Fruit fly (Drosophila melanogaster) whole organism: ENCODE results near the gene CG17298.

Experiments used
- CG8478 ChIP-seq: fragments of >200 bp; optimal IDR thresholded peaks from 2 replicates; lab custom pipeline; 2018; ENCODE audit warnings: inconsistent platforms
- Dll ChIP-seq: fragments of >200 bp; optimal IDR thresholded peaks from 2 replicates; lab custom pipeline; 2017
- EcR ChIP-seq, 2 experiments: fragments of >200 bp; optimal IDR thresholded peaks; 2 replicates each; lab custom pipeline; 2017; ENCODE audit warnings: missing biosample characterization in 2 of 2, missing genetic modification characterization in 2 of 2, missing genetic modification reagents in 2 of 2
- pan ChIP-seq: fragments of >200 bp; optimal IDR thresholded peaks from 2 replicates; lab custom pipeline; 2017
- psq ChIP-seq: fragments of >200 bp; optimal IDR thresholded peaks from 2 replicates; lab custom pipeline; 2017
- usp ChIP-seq: fragments of >200 bp; optimal IDR thresholded peaks from 2 replicates; lab custom pipeline; 2017; ENCODE audit warnings: missing biosample characterization, missing genetic modification characterization, mixed read lengths

CG17298 gene

DNA sequence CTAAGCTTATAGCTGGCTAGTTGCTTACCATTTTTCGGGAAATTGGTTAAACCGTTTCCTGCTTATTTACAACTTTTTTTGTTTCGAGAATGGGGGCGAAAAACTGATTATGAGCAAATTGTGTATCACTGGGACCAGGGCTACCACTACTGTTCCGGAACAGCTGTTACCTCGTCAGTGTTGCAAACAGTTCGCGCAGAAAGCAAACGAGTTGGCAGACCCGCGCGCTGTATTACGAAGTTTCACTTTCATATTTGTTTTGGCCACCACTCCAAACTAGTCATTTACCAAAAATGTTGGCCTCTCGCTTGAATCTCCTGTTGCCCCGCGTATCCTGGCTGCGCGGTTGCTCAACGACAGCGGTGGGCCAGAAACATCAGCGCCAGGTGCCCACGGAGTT is 13.1 kb upstream of the CG17298 start, which contains the start of the genes AP-2sigma and Idi:
AP-2sigma (minus strand) TSS at position 153 of the 400 bp plus-strand sequence.
Idi (plus strand) TSS at position 204 of the 400 bp plus-strand sequence.
- TF ChIP-seq EcR (GFP tag; optimal IDR thresholded peaks at IDR 0.05; lab: Kevin White, UChicago) = no peak

DNA sequence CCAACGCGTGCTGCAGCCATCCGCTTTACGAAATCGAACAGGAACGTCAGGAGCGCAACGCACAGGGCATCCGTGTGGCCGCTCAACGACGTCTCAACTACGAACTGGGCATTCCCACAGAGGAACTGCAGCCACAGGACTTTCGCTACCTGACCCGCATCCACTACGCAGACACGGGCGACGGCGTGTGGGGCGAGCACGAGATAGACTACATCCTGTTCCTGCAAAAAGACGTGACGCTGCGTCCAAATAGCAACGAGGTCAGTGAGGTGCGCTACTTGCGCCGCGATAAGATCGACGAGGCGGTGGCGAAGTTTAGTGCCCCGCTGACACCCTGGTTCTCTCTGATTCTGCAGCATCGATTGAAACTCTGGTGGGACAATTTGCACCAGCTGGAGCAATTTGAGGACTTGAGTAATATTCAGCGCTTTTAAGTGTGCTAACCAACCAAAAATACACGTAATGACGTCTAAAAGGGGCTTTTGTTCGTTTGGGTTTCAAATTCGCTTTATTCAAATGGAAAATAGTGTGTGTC is 12.3 kb upstream of the CG17298 start:
- TF ChIP-seq EcR (GFP tag; optimal IDR thresholded peaks at IDR 0.05; lab: Kevin White, UChicago) (no peak), psq (lab: Kevin White, UChicago) (no peak), Dll (lab: Kevin White, UChicago) (no peak), pan (lab: Kevin White, UChicago) (no peak)

DNA sequence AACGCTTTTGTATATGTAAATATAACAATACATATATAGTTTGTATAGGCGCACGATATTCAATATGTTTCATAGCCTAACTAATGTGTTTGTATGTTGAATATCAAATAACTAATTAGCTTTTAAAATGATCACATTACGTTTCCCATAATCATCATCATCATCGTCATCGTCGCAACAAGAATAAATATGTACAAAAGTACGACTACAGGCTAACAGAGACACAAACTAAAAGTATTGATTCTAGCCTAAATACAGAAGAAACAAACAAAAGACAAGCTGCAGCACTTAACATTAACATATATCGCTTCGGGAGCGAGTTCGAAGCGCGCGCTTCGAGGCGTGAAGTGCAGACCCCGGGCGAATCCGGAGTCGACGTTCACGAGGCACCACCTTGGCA is 11.8 kb upstream of the CG17298 start:
- TF ChIP-seq psq (lab: Kevin White, UChicago) = no peak
- no peak for TF ChIP-seq CG8478 (lab: Kevin White, UChicago)
- TF ChIP-seq usp (GFP tag; lab: Kevin White, UChicago) = no peak
- no peak for TF ChIP-seq Dll (lab: Kevin White, UChicago)
- TF ChIP-seq pan (lab: Kevin White, UChicago) = no peak
- no peak for TF ChIP-seq EcR (GFP tag; optimal IDR thresholded peaks at IDR 0.05; lab: Kevin White, UChicago)

DNA sequence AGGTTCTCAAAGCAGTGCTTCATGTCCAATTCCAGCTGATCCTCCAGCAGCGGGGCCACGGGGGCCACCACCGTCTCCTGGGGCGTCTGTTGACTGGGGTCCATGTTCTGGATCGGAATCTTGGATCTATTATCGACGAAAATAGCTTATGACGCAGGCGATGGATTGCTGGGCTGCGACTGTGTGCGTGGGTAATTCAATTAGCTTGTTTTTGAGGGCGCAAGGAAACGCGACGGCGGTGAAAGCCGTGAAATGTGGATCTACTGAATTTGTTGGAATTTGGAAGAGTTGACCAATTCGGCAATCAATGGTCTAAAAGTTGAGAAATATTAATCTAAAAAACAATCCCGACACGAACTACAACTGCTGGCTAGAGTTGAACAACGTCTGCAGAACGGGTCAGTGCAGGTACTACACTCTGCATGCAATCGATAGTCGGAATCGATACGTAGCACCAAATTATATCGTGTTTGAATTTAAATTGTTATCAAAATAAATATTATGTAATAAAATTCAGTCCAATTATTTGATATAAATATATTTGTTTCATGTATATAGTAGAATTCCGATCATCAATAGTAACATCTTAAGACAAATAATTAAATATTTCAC is 9.5 kb upstream of the CG17298 start, which contains the start of gene CG3308:
CG3308 (minus strand) TSS at position 391 of the 612 bp plus-strand sequence.
- TF ChIP-seq psq (lab: Kevin White, UChicago) (no peak), EcR (GFP tag; optimal IDR thresholded peaks at IDR 0.05; lab: Kevin White, UChicago) (no peak), usp (GFP tag; lab: Kevin White, UChicago) (no peak)

DNA sequence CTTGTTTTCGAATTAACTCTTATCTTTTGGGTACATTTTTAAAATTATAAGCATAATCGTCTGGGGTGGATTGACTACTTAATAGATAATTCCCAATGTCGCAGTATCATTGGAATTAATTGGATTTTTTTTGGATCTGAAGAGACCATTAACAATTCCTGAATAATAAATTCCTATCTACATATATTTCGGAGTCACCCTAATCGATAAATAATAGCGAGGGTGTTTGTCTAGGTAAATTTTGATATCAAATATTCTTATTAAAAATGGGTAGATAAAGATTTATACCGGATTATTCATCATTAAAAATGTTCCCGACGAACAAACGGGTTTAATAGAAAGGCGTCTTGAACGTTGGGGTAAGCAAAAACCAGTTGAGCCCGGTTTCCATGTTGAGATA is 8.1 kb upstream of the CG17298 start:
- TF ChIP-seq Dll (lab: Kevin White, UChicago) (no peak), usp (GFP tag; lab: Kevin White, UChicago) (no peak), EcR (GFP tag; optimal IDR thresholded peaks at IDR 0.05; lab: Kevin White, UChicago) (no peak), psq (lab: Kevin White, UChicago) (no peak), CG8478 (lab: Kevin White, UChicago) (no peak), pan (lab: Kevin White, UChicago) (no peak)

DNA sequence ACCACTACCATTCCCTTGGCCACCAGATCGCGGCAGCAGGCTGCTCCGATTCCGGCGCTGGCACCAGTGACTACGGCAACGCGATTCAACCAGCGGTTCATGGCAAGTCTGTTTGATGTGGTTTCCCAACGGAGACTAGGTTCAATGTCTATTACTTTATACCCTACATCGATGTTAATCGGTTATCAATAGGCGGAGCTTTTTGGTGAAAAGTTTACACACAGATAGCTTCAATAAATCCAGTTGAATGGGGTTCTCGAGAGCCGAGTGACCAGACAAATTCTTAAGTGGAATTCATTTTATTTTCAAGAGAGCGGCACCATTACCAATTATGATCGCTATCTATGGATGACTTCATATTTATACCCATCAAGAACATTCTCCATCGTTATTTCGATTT is 6.9 kb upstream of the CG17298 start, which contains the start of gene CG3301:
CG3301 (minus strand) TSS at position 139 of the 400 bp plus-strand sequence.
- TF ChIP-seq psq (lab: Kevin White, UChicago) (no peak), CG8478 (lab: Kevin White, UChicago) (no peak), pan (lab: Kevin White, UChicago) (no peak), EcR (GFP tag; optimal IDR thresholded peaks at IDR 0.05; lab: Kevin White, UChicago) (no peak), Dll (lab: Kevin White, UChicago) (no peak), usp (GFP tag; lab: Kevin White, UChicago) (no peak)

DNA sequence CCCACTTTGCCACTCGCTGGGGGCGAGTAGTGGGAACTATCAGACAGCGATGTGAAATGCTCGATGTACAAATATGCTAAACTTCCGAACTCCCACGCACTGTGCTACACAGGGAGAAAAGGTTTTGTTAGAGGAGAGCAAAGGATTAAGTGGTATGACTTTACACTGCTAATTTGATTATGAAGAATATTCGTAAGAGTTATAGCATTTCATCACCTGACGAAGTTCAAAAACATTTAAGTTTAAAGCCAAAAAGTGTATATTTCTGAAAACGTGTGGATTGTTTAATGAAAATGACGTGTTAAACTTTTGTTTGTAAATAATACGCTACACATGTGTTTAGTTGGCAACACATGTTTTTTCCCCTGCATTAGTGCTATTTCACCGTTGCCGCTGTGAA is 5.5 kb downstream of the CG17298 start:
- no peak for TF ChIP-seq EcR (GFP tag; optimal IDR thresholded peaks at IDR 0.05; lab: Kevin White, UChicago)

DNA sequence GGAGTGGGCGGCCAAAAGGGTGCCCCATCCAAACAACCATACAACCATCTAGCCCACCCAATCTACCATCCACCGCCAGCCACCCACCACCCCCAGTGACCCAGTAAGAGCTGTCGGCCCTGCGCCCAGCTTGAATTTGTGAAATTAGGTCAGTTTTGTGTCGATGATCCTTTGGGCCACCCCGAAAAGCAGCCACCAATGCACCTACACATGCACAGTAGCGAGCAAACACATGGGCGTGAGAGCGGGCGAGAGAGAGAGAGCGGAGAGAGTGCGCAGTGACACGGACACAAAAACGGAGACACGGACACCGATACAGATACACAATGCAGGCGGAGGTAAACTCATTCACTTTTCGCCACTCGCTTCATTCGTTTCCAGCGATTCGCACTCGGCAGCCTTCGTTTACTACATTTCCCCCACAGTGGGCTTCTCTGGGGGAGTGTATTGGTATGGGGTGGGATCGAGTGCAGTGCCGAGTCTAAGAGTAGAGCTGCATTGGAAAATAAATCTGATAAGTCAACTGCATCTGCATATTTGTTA is 6.1 kb downstream of the CG17298 start:
- TF ChIP-seq psq (lab: Kevin White, UChicago) = no peak
- no peak for TF ChIP-seq CG8478 (lab: Kevin White, UChicago)
- no peak for TF ChIP-seq usp (GFP tag; lab: Kevin White, UChicago)
- no peak for TF ChIP-seq Dll (lab: Kevin White, UChicago)
- TF ChIP-seq EcR (GFP tag; optimal IDR thresholded peaks at IDR 0.05; lab: Kevin White, UChicago) = no peak
- no peak for TF ChIP-seq pan (lab: Kevin White, UChicago)

DNA sequence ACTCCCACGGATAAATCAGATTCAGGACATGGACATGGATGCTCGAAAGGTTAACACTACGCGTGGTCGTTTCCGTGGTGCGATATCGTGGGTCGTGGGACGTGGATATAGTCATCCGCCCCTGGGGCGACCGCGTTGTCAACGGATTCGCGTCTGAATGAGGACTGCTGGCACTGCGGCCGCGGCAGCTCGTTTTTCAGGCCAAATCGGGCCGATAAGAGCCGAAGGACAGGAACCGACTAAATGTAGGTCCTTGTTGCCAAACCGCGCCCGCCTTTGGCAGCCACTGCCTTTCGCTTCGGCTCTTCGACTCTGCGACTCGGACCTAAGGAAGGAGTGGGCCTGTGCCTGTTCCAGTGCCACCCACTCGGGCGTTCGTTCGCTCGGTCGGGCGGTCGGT is 10.8 kb downstream of the CG17298 start, which contains the start of gene SIFaR:
SIFaR (minus strand) TSS at position 166 of the 400 bp plus-strand sequence.
- TF ChIP-seq Dll (lab: Kevin White, UChicago) (no peak), psq (lab: Kevin White, UChicago) (no peak), CG8478 (lab: Kevin White, UChicago) (no peak), pan (lab: Kevin White, UChicago) (no peak), EcR (GFP tag; optimal IDR thresholded peaks at IDR 0.05; lab: Kevin White, UChicago) (no peak), usp (GFP tag; lab: Kevin White, UChicago) (no peak)

DNA sequence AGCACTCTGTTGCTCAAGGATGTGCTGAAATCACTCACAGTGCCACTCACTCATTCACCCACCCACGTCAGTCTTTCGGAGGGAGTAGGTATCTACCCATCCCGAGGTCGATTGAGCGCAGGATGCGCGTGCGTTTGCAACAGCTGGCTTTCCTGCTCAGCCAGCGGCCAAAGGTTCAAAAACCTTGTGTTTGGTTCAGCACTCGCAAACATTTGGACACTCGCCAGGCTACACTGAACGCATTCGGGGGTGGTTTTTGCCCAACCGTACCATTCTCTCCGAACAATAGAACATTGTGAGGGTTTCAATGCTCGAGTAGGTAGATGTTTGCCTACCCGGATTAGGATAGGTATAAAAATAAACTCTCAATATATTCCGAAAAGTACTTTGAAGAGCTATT is 12.0 kb downstream of the CG17298 start:
- TF ChIP-seq Dll (lab: Kevin White, UChicago) = no peak
- TF ChIP-seq CG8478 (lab: Kevin White, UChicago) = no peak
- TF ChIP-seq psq (lab: Kevin White, UChicago) = no peak
- no peak for TF ChIP-seq EcR (GFP tag; optimal IDR thresholded peaks at IDR 0.05; lab: Kevin White, UChicago)
- TF ChIP-seq usp (GFP tag; lab: Kevin White, UChicago) = no peak
- TF ChIP-seq pan (lab: Kevin White, UChicago) = no peak

DNA sequence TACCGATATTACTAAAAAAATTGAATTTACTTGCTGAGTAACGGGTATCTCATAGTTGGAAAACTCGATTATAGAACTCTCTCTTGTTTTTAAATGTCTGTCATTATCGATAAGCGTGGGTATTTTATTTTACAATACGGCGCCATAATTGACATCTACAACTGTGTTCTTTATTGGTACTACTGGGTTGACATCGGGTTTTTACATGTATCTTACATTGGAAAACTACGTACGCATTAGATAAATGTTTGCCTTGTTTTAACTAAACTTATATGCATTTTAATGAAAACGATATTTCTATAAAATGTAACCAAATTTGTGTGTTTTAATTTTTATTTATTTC is 12.7 kb downstream of the CG17298 start:
- TF ChIP-seq Dll (lab: Kevin White, UChicago) (no peak), usp (GFP tag; lab: Kevin White, UChicago) (no peak), psq (lab: Kevin White, UChicago) (no peak), CG8478 (lab: Kevin White, UChicago) (no peak), pan (lab: Kevin White, UChicago) (no peak), EcR (GFP tag; optimal IDR thresholded peaks at IDR 0.05; lab: Kevin White, UChicago) (no peak)
